Fruit fly (Drosophila melanogaster) whole organism, embryonic: ENCODE results near the gene CG5346.
A peak's percentile ranks its signal among the peaks of the same experiment; 100 is the strongest.

Experiments
- CG10274 ChIP-seq: fragments of 200-800 bp; sonication (Bioruptor generic); optimal IDR thresholded peaks from 3 replicates; lab custom pipeline; 2017; ENCODE audit warnings: missing biosample characterization, mild to moderate bottlenecking, missing genetic modification characterization
- CG10366 ChIP-seq: fragments of 200-800 bp; sonication (Bioruptor generic); IDR thresholded peaks from 2 replicates; pipeline ENCODE4 v1.3.6; 2022; ENCODE audit warnings: missing biosample characterization, missing genetic modification characterization
- CG12104 ChIP-seq: fragments of 200-800 bp; sonication (Bioruptor generic); optimal IDR thresholded peaks from 3 replicates; lab custom pipeline; 2016; ENCODE audit warnings: missing biosample characterization, missing genetic modification characterization
- CG12769 ChIP-seq: fragments of 200-800 bp; sonication (Bioruptor generic); optimal IDR thresholded peaks from 2 replicates; lab custom pipeline; 2019; ENCODE audit warnings: missing biosample characterization, mild to moderate bottlenecking, missing genetic modification characterization, moderate library complexity
- CG14014 ChIP-seq: fragments of 200-800 bp; sonication (Bioruptor generic); IDR thresholded peaks from 2 replicates; pipeline ENCODE4 v1.3.6; 2022; ENCODE audit warnings: missing biosample characterization, missing genetic modification characterization
- CG15073 ChIP-seq: fragments of 200-800 bp; sonication (Bioruptor generic); optimal IDR thresholded peaks from 2 replicates; lab custom pipeline; 2016; ENCODE audit warnings: missing biosample characterization, missing genetic modification characterization
- CG17359 ChIP-seq: fragments of 200-800 bp; sonication (Bioruptor generic); optimal IDR thresholded peaks from 3 replicates; lab custom pipeline; 2018; ENCODE audit warnings: missing biosample characterization, mild to moderate bottlenecking, missing genetic modification characterization, moderate library complexity
- CG17568 ChIP-seq: fragments of 200-800 bp; sonication (Bioruptor generic); optimal IDR thresholded peaks from 2 replicates; lab custom pipeline; 2018; ENCODE audit warnings: missing biosample characterization, mild to moderate bottlenecking, missing genetic modification characterization, moderate library complexity
- CG17612 ChIP-seq: fragments of 200-800 bp; sonication (Bioruptor generic); IDR thresholded peaks from 2 replicates; pipeline ENCODE4 v1.3.6; 2022; ENCODE audit warnings: missing biosample characterization, missing genetic modification characterization
- CG30403 ChIP-seq: fragments of 200-800 bp; sonication (Bioruptor generic); optimal IDR thresholded peaks from 3 replicates; lab custom pipeline; 2016; ENCODE audit warnings: missing biosample characterization, missing genetic modification characterization
- CG3847 ChIP-seq: fragments of 200-800 bp; sonication (Bioruptor generic); IDR thresholded peaks from 2 replicates; pipeline ENCODE4 v1.3.6; 2022; ENCODE audit warnings: missing biosample characterization, missing genetic modification characterization
- CG43689 ChIP-seq: fragments of 200-800 bp; sonication (Bioruptor generic); IDR thresholded peaks from 2 replicates; pipeline ENCODE4 v1.3.6; 2022; ENCODE audit warnings: missing biosample characterization, missing genetic modification characterization
- CG4730 ChIP-seq: fragments of 200-800 bp; sonication (Bioruptor generic); IDR thresholded peaks from 2 replicates; pipeline ENCODE4 v1.3.6; 2022; ENCODE audit warnings: missing biosample characterization, missing genetic modification characterization
- CG6791 ChIP-seq: fragments of 200-800 bp; sonication (Bioruptor generic); IDR thresholded peaks from 3 replicates; pipeline ENCODE4 v1.3.6; 2022; ENCODE audit warnings: missing biosample characterization, missing genetic modification characterization; ENCODE audit not compliant: partially characterized antibody
- CG7357 ChIP-seq: fragments of 200-800 bp; sonication (Bioruptor generic); IDR thresholded peaks from 3 replicates; pipeline ENCODE4 v1.3.6; 2022; ENCODE audit warnings: missing biosample characterization, missing genetic modification characterization
- CG9727 ChIP-seq: fragments of 200-800 bp; sonication (Bioruptor generic); optimal IDR thresholded peaks from 3 replicates; lab custom pipeline; 2017; ENCODE audit warnings: missing biosample characterization, mild to moderate bottlenecking, missing genetic modification characterization
- CTCF ChIP-seq: fragments of 200-800 bp; sonication (Bioruptor generic); optimal IDR thresholded peaks from 2 replicates; lab custom pipeline; 2017; ENCODE audit warnings: missing biosample characterization, mild to moderate bottlenecking, missing genetic modification characterization, moderate library complexity
- Dbx ChIP-seq: fragments of 200-800 bp; sonication (Bioruptor generic); IDR thresholded peaks from 3 replicates; pipeline ENCODE4 v1.3.6; 2022; ENCODE audit warnings: missing biosample characterization, missing genetic modification characterization
- Deaf1 ChIP-seq: fragments of 200-800 bp; optimal IDR thresholded peaks from 3 replicates; lab custom pipeline; 2019; ENCODE audit warnings: missing biosample characterization, mild to moderate bottlenecking, missing genetic modification characterization, moderate library complexity
- Dp ChIP-seq: fragments of 200-800 bp; sonication (Bioruptor generic); optimal IDR thresholded peaks from 2 replicates; lab custom pipeline; 2018; ENCODE audit warnings: missing biosample characterization, mild to moderate bottlenecking, missing genetic modification characterization, moderate library complexity
- E2f1 ChIP-seq: fragments of 200-800 bp; sonication (Bioruptor generic); IDR thresholded peaks from 2 replicates; pipeline ENCODE4 v1.3.6; 2022; ENCODE audit warnings: missing biosample characterization, missing genetic modification characterization
- Fer1 ChIP-seq: fragments of 200-800 bp; sonication (Bioruptor generic); optimal IDR thresholded peaks from 2 replicates; lab custom pipeline; 2017; ENCODE audit warnings: missing biosample characterization, mild to moderate bottlenecking, missing genetic modification characterization
- Gsc ChIP-seq: fragments of 200-800 bp; sonication (Bioruptor generic); IDR thresholded peaks from 2 replicates; pipeline ENCODE4 v1.3.6; 2022; ENCODE audit warnings: missing biosample characterization, missing genetic modification characterization
- Hand ChIP-seq: fragments of 200-800 bp; sonication (Bioruptor generic); optimal IDR thresholded peaks from 2 replicates; lab custom pipeline; 2017; ENCODE audit warnings: mild to moderate bottlenecking, missing biosample characterization, missing genetic modification reagents, missing genetic modification characterization
- Kr ChIP-seq: fragments of 200-800 bp; sonication (Bioruptor generic); optimal IDR thresholded peaks from 2 replicates; lab custom pipeline; 2017; ENCODE audit warnings: missing biosample characterization, mild to moderate bottlenecking, missing genetic modification characterization
- Lhr ChIP-seq: fragments of 200-800 bp; sonication (Bioruptor generic); optimal IDR thresholded peaks from 3 replicates; lab custom pipeline; 2017; ENCODE audit warnings: mild to moderate bottlenecking, missing biosample characterization, missing genetic modification reagents, missing genetic modification characterization
- Stat92E ChIP-seq, 3 experiments: fragments of >200 bp in 2 of 3; fragments of 200-800 bp in 1 of 3; sonication (Bioruptor generic) in 1 of 3; optimal IDR thresholded peaks; 2 replicates each; lab custom pipeline; 2017 to 2019; ENCODE audit warnings: missing biosample characterization in 3 of 3, missing genetic modification characterization in 3 of 3, mild to moderate bottlenecking in 1 of 3, moderate library complexity in 1 of 3
- Trl ChIP-seq, 3 experiments: fragments of >200 bp in 2 of 3; fragments of 200-800 bp in 1 of 3; sonication (Bioruptor generic) in 1 of 3; optimal IDR thresholded peaks; 2 replicates in 1 of 3; 3 replicates in 2 of 3; lab custom pipeline; 2016 to 2017; ENCODE audit warnings: missing biosample characterization in 1 of 3, missing genetic modification characterization in 1 of 3
- ap ChIP-seq: fragments of 200-800 bp; sonication (Bioruptor generic); IDR thresholded peaks from 2 replicates; pipeline ENCODE4 v1.3.6; 2022; ENCODE audit warnings: missing biosample characterization, missing genetic modification characterization
- ara ChIP-seq: fragments of 200-800 bp; sonication (Bioruptor generic); IDR thresholded peaks from 2 replicates; pipeline ENCODE4 v1.3.6; 2022; ENCODE audit warnings: missing biosample characterization, missing genetic modification characterization
- ase ChIP-seq: fragments of 200-800 bp; sonication (Bioruptor generic); IDR thresholded peaks from 3 replicates; pipeline ENCODE4 v1.3.6; 2022; ENCODE audit warnings: missing biosample characterization, missing genetic modification characterization
- btn ChIP-seq: fragments of 200-800 bp; sonication (Bioruptor generic); optimal IDR thresholded peaks from 2 replicates; lab custom pipeline; 2016; ENCODE audit warnings: missing biosample characterization, missing genetic modification characterization
- da ChIP-seq: fragments of 200-800 bp; sonication (Bioruptor generic); optimal IDR thresholded peaks from 2 replicates; lab custom pipeline; 2016; ENCODE audit warnings: missing biosample characterization, missing genetic modification characterization
- exex ChIP-seq: fragments of 200-800 bp; sonication (Bioruptor generic); optimal IDR thresholded peaks from 4 replicates; lab custom pipeline; 2018; ENCODE audit warnings: missing biosample characterization, mild to moderate bottlenecking, missing genetic modification characterization, moderate library complexity
- eyg ChIP-seq: fragments of 200-800 bp; sonication (Bioruptor generic); optimal IDR thresholded peaks from 3 replicates; lab custom pipeline; 2016; ENCODE audit warnings: missing biosample characterization, missing genetic modification characterization
- gcm ChIP-seq: fragments of 200-800 bp; sonication (Bioruptor generic); optimal IDR thresholded peaks from 2 replicates; lab custom pipeline; 2019; ENCODE audit warnings: missing biosample characterization, mild to moderate bottlenecking, missing genetic modification characterization, moderate library complexity
- grn ChIP-seq: fragments of 200-800 bp; sonication (Bioruptor generic); optimal IDR thresholded peaks from 3 replicates; lab custom pipeline; 2017; ENCODE audit warnings: missing biosample characterization, missing genetic modification characterization
- her ChIP-seq: fragments of 200-800 bp; sonication (Bioruptor generic); optimal IDR thresholded peaks from 2 replicates; lab custom pipeline; 2016; ENCODE audit warnings: missing biosample characterization, missing genetic modification characterization
- insv ChIP-seq, 2 experiments: fragments of 200-800 bp; sonication (Bioruptor generic); optimal IDR thresholded peaks; 3 replicates each; lab custom pipeline; 2016 to 2018; ENCODE audit warnings: missing biosample characterization in 2 of 2, missing genetic modification characterization in 2 of 2
- jigr1 ChIP-seq: fragments of 200-800 bp; sonication (Bioruptor generic); IDR thresholded peaks from 3 replicates; pipeline ENCODE4 v1.3.6; 2022; ENCODE audit warnings: missing biosample characterization, missing genetic modification characterization
- lilli ChIP-seq: fragments of 200-800 bp; sonication (Bioruptor generic); optimal IDR thresholded peaks from 3 replicates; lab custom pipeline; 2016; ENCODE audit warnings: missing biosample characterization, missing genetic modification characterization
- lmd ChIP-seq: fragments of 200-800 bp; sonication (Bioruptor generic); IDR thresholded peaks from 2 replicates; pipeline ENCODE4 v1.3.6; 2022; ENCODE audit warnings: missing biosample characterization, missing genetic modification characterization
- nau ChIP-seq: fragments of 200-800 bp; sonication (Bioruptor generic); optimal IDR thresholded peaks from 3 replicates; lab custom pipeline; 2017; ENCODE audit warnings: missing biosample characterization, mild to moderate bottlenecking, missing genetic modification characterization, missing genetic modification reagents
- org-1 ChIP-seq: fragments of 200-800 bp; sonication (Bioruptor generic); optimal IDR thresholded peaks from 2 replicates; lab custom pipeline; 2017; ENCODE audit warnings: missing biosample characterization, missing genetic modification characterization
- peb ChIP-seq: fragments of 200-800 bp; sonication (Bioruptor generic); IDR thresholded peaks from 2 replicates; pipeline ENCODE4 v1.3.6; 2022; ENCODE audit warnings: missing biosample characterization, missing genetic modification characterization
- repo ChIP-seq: fragments of 200-800 bp; sonication (Bioruptor generic); optimal IDR thresholded peaks from 2 replicates; lab custom pipeline; 2016; ENCODE audit warnings: missing biosample characterization, missing genetic modification characterization
- salm ChIP-seq: fragments of 200-800 bp; sonication (Bioruptor generic); optimal IDR thresholded peaks from 2 replicates; lab custom pipeline; 2018; ENCODE audit warnings: missing biosample characterization, mild to moderate bottlenecking, missing genetic modification characterization
- sr ChIP-seq: fragments of 200-800 bp; sonication (Bioruptor generic); IDR thresholded peaks from 3 replicates; pipeline ENCODE4 v1.3.6; 2022; ENCODE audit warnings: missing biosample characterization, missing genetic modification characterization
- tap ChIP-seq: fragments of 200-800 bp; optimal IDR thresholded peaks from 3 replicates; lab custom pipeline; 2019; ENCODE audit warnings: missing biosample characterization, mild to moderate bottlenecking, missing genetic modification characterization, moderate library complexity
- ttk ChIP-seq: fragments of 200-800 bp; sonication (Bioruptor generic); IDR thresholded peaks from 2 replicates; pipeline ENCODE4 v2.1.2; 2022; ENCODE audit warnings: missing biosample characterization, missing genetic modification characterization
- vvl ChIP-seq: fragments of 200-800 bp; sonication (Bioruptor generic); IDR thresholded peaks from 2 replicates; pipeline ENCODE4 v1.3.6; 2022; ENCODE audit warnings: missing biosample characterization, missing genetic modification characterization
- wor ChIP-seq: fragments of 200-800 bp; sonication (Bioruptor generic); IDR thresholded peaks from 2 replicates; pipeline ENCODE4 v1.3.6; 2022; ENCODE audit warnings: missing biosample characterization, missing genetic modification characterization

Gene CG5346

DNA sequence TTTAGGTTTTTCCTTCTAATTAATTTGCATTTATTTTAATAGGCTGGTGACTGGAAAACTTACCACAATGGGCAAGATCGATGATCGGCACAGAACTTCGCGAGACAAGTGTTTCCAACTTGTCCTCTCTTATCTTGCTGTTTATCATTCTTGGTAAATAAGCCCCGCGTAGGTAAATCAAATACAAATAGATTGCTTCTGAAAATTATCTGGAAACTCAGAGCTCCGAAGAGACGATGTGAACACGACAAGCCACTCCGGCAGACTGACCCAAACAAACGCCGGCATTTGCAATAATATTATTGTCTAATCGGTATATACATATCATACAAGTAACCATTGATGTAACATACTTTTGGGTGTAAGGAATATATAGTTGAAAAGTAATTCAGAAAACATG, 1.8 kb upstream of the CG5346 start, which contains the start of gene CG33099 (continued):
- 0 out of 2 replicates have a peak, but pooled peaks have one; percentile 12 for TF ChIP-seq E2f1 (GFP tag; lab: Robert Waterston, UW)
- TF ChIP-seq ap = no peak
- peak; percentile 39 for TF ChIP-seq Deaf1 (tag; lab: Kevin White, UChicago)
- no peak for TF ChIP-seq ttk (GFP tag; lab: Robert Waterston, UW)
- peak; percentile 20 for TF ChIP-seq CG12104 (GFP tag; lab: Kevin White, UChicago)
- no peak for TF ChIP-seq Hand
- TF ChIP-seq exex (tag; lab: Kevin White, UChicago) = peak; percentile 67
- TF ChIP-seq CG17359 = peak; percentile 55
- peak; percentile 68 for TF ChIP-seq CG17568
- TF ChIP-seq CG4730 = no peak
- TF ChIP-seq repo (GFP tag; lab: Kevin White, UChicago) = no peak
- TF ChIP-seq Stat92E (GFP tag; optimal IDR thresholded peaks at IDR 0.05; lab: Kevin White, UChicago) = no peak
- no peak for TF ChIP-seq CG30403 (GFP tag; lab: Kevin White, UChicago)
- TF ChIP-seq Trl (optimal IDR thresholded peaks at IDR 0.05; lab: Kevin White, UChicago) = no peak
- TF ChIP-seq Trl (GFP tag; optimal IDR thresholded peaks at IDR 0.05; lab: Kevin White, UChicago) = no peak
- peak; percentile 4 for TF ChIP-seq tap (tag; lab: Kevin White, UChicago)
- TF ChIP-seq wor (GFP tag; lab: Robert Waterston, UW) = no peak
- no peak for TF ChIP-seq Lhr (GFP tag; lab: Kevin White, UChicago)
- no peak for TF ChIP-seq Dp (GFP tag; lab: Kevin White, UChicago)
- TF ChIP-seq vvl (GFP tag; lab: Robert Waterston, UW) = peak; percentile 47; the same call in 1 of the 2 replicates
- TF ChIP-seq ase (GFP tag; lab: Robert Waterston, UW) = no peak
- peak; percentile 72 for TF ChIP-seq grn
- TF ChIP-seq ara (GFP tag; lab: Robert Waterston, UW) = peak; percentile 62; the same call in 1 of the 2 replicates
- no peak for TF ChIP-seq lilli (GFP tag; lab: Kevin White, UChicago)
- TF ChIP-seq CG12769 = peak; percentile 19
- TF ChIP-seq CG10366 = no peak
- no peak for TF ChIP-seq Kr (GFP tag; lab: Kevin White, UChicago)
- no peak for TF ChIP-seq eyg (GFP tag; lab: Kevin White, UChicago)
- TF ChIP-seq da (GFP tag; lab: Kevin White, UChicago) = no peak
- TF ChIP-seq nau (GFP tag; lab: Kevin White, UChicago) = peak; percentile 47
- peak; percentile 71 for TF ChIP-seq Fer1 (GFP tag; lab: Kevin White, UChicago)
- TF ChIP-seq btn (GFP tag; lab: Kevin White, UChicago) = no peak
- no peak for TF ChIP-seq CG10274 (GFP tag; lab: Kevin White, UChicago)
- TF ChIP-seq lmd (GFP tag; lab: Robert Waterston, UW) = no peak
- no peak for TF ChIP-seq CG17612 (GFP tag; lab: Robert Waterston, UW)
- TF ChIP-seq CG14014 = peak; percentile 71; the same call in 1 of the 2 replicates
- TF ChIP-seq CG7357 (GFP tag; lab: Robert Waterston, UW) = no peak
- TF ChIP-seq jigr1 (GFP tag; lab: Robert Waterston, UW) = no peak
- TF ChIP-seq peb = no peak
- no peak for TF ChIP-seq CG43689
- peak; percentile 49 for TF ChIP-seq gcm (GFP tag; lab: Kevin White, UChicago)
- TF ChIP-seq Gsc = no peak
- no peak for TF ChIP-seq CG15073 (GFP tag; lab: Kevin White, UChicago)
- peak; percentile 7 for TF ChIP-seq CTCF
- no peak for TF ChIP-seq CG3847
- no peak for TF ChIP-seq CG6791
- peak; percentile 11 for TF ChIP-seq her
- peak in 1 of 2 experiments; percentile 45 for TF ChIP-seq insv (GFP tag; optimal IDR thresholded peaks at IDR 0.05; lab: Kevin White, UChicago)
- peak; percentile 34; the same call in 1 of the 3 replicates for TF ChIP-seq Dbx
- peak; percentile 36; the same call in 1 of the 3 replicates for TF ChIP-seq sr (GFP tag; lab: Robert Waterston, UW)
- TF ChIP-seq salm (tag; lab: Kevin White, UChicago) = no peak
- peak; percentile 29 for TF ChIP-seq org-1 (GFP tag; lab: Kevin White, UChicago)
- TF ChIP-seq CG9727 (GFP tag; lab: Kevin White, UChicago) = peak; percentile 60
